Fruit fly (Drosophila melanogaster) whole organism, embryonic: ENCODE data around the gene CG14085.

Source experiments
- Bteb2 ChIP-seq: fragments of 200-800 bp; sonication (Bioruptor generic); optimal IDR thresholded peaks from 2 replicates; lab custom pipeline; 2016; ENCODE audit warnings: missing biosample characterization, missing genetic modification characterization
- CG10147 ChIP-seq: fragments of 200-800 bp; sonication (Bioruptor generic); optimal IDR thresholded peaks from 2 replicates; lab custom pipeline; 2019; ENCODE audit warnings: missing biosample characterization, mild to moderate bottlenecking, missing genetic modification characterization, moderate library complexity
- CG10267 ChIP-seq: fragments of 200-800 bp; sonication (Bioruptor generic); optimal IDR thresholded peaks from 2 replicates; lab custom pipeline; 2018; ENCODE audit warnings: missing biosample characterization, mild to moderate bottlenecking, missing genetic modification characterization, moderate library complexity
- CG10366 ChIP-seq: fragments of 200-800 bp; sonication (Bioruptor generic); IDR thresholded peaks from 2 replicates; pipeline ENCODE4 v1.3.6; 2022; ENCODE audit warnings: missing biosample characterization, missing genetic modification characterization
- CG10431 ChIP-seq: fragments of 200-800 bp; sonication (Bioruptor generic); optimal IDR thresholded peaks from 3 replicates; lab custom pipeline; 2018; ENCODE audit warnings: missing biosample characterization, mild to moderate bottlenecking, missing genetic modification characterization
- CG10654 ChIP-seq: fragments of 200-800 bp; sonication (Bioruptor generic); optimal IDR thresholded peaks from 2 replicates; lab custom pipeline; 2016; ENCODE audit warnings: missing biosample characterization, missing genetic modification characterization
- CG10979 ChIP-seq: fragments of 200-800 bp; sonication (Bioruptor generic); optimal IDR thresholded peaks from 2 replicates; lab custom pipeline; 2018; ENCODE audit warnings: missing biosample characterization, mild to moderate bottlenecking, missing genetic modification characterization, moderate library complexity
- CG11247 ChIP-seq: fragments of 200-800 bp; sonication (Bioruptor generic); IDR thresholded peaks from 2 replicates; pipeline ENCODE4 v1.3.6; 2022; ENCODE audit warnings: missing biosample characterization, missing genetic modification characterization
- CG11504 ChIP-seq: fragments of 200-800 bp; sonication (Bioruptor generic); optimal IDR thresholded peaks from 3 replicates; lab custom pipeline; 2019; ENCODE audit warnings: missing biosample characterization, mild to moderate bottlenecking, missing genetic modification characterization, moderate library complexity
- CG14860 ChIP-seq: fragments of 200-800 bp; sonication (Bioruptor generic); IDR thresholded peaks from 3 replicates; pipeline ENCODE4 v1.3.6; 2022; ENCODE audit warnings: missing biosample characterization, missing genetic modification characterization; ENCODE audit not compliant: partially characterized antibody
- CG15073 ChIP-seq: fragments of 200-800 bp; sonication (Bioruptor generic); optimal IDR thresholded peaks from 2 replicates; lab custom pipeline; 2016; ENCODE audit warnings: missing biosample characterization, missing genetic modification characterization
- CG16813 ChIP-seq: fragments of 200-800 bp; sonication (Bioruptor generic); IDR thresholded peaks from 3 replicates; pipeline ENCODE4 v1.3.6; 2022; ENCODE audit warnings: missing biosample characterization, missing genetic modification characterization; ENCODE audit not compliant: partially characterized antibody
- CG17359 ChIP-seq: fragments of 200-800 bp; sonication (Bioruptor generic); optimal IDR thresholded peaks from 3 replicates; lab custom pipeline; 2018; ENCODE audit warnings: missing biosample characterization, mild to moderate bottlenecking, missing genetic modification characterization, moderate library complexity
- CG17361 ChIP-seq: fragments of 200-800 bp; sonication (Bioruptor generic); IDR thresholded peaks from 3 replicates; pipeline ENCODE4 v1.3.6; 2022; ENCODE audit warnings: missing biosample characterization, missing genetic modification characterization
- CG1832 ChIP-seq: fragments of 200-800 bp; sonication (Bioruptor generic); optimal IDR thresholded peaks from 2 replicates; lab custom pipeline; 2017; ENCODE audit warnings: missing biosample characterization, mild to moderate bottlenecking, missing genetic modification characterization, inconsistent platforms
- CG18476 ChIP-seq: fragments of 200-800 bp; sonication (Bioruptor generic); optimal IDR thresholded peaks from 2 replicates; lab custom pipeline; 2016; ENCODE audit warnings: missing biosample characterization, mild to moderate bottlenecking, missing genetic modification characterization
- CG18764 ChIP-seq: fragments of 200-800 bp; sonication (Bioruptor generic); optimal IDR thresholded peaks from 3 replicates; lab custom pipeline; 2016; ENCODE audit warnings: missing biosample characterization, missing genetic modification characterization
- CG32532 ChIP-seq: fragments of 200-800 bp; sonication (Bioruptor generic); IDR thresholded peaks from 2 replicates; pipeline ENCODE4 v1.3.6; 2022; ENCODE audit warnings: missing biosample characterization, missing genetic modification characterization
- CG4360 ChIP-seq: fragments of 200-800 bp; sonication (Bioruptor generic); IDR thresholded peaks from 2 replicates; pipeline ENCODE4 v1.3.6; 2022; ENCODE audit warnings: missing biosample characterization, missing genetic modification characterization
- CG4707 ChIP-seq: fragments of 200-800 bp; sonication (Bioruptor generic); optimal IDR thresholded peaks from 2 replicates; lab custom pipeline; 2018; ENCODE audit warnings: missing biosample characterization, mild to moderate bottlenecking, missing genetic modification characterization, moderate library complexity
- CG5245 ChIP-seq: fragments of 200-800 bp; sonication (Bioruptor generic); optimal IDR thresholded peaks from 3 replicates; lab custom pipeline; 2016; ENCODE audit warnings: missing biosample characterization, missing genetic modification characterization
- CG7357 ChIP-seq: fragments of 200-800 bp; sonication (Bioruptor generic); IDR thresholded peaks from 3 replicates; pipeline ENCODE4 v1.3.6; 2022; ENCODE audit warnings: missing biosample characterization, missing genetic modification characterization
- CG7963 ChIP-seq: fragments of 200-800 bp; sonication (Bioruptor generic); IDR thresholded peaks from 3 replicates; pipeline ENCODE4 v1.3.6; 2022; ENCODE audit warnings: missing biosample characterization, missing genetic modification characterization; ENCODE audit not compliant: partially characterized antibody
- CG8388 ChIP-seq: fragments of 200-800 bp; sonication (Bioruptor generic); optimal IDR thresholded peaks from 2 replicates; lab custom pipeline; 2019; ENCODE audit warnings: missing biosample characterization, mild to moderate bottlenecking, missing genetic modification characterization, moderate library complexity
- CHES-1-like ChIP-seq: fragments of 200-800 bp; sonication (Bioruptor generic); optimal IDR thresholded peaks from 2 replicates; lab custom pipeline; 2016; ENCODE audit warnings: missing biosample characterization, missing genetic modification characterization
- CTCF ChIP-seq: fragments of 200-800 bp; sonication (Bioruptor generic); optimal IDR thresholded peaks from 2 replicates; lab custom pipeline; 2017; ENCODE audit warnings: missing biosample characterization, mild to moderate bottlenecking, missing genetic modification characterization, moderate library complexity
- Drgx ChIP-seq: fragments of 200-800 bp; sonication (Bioruptor generic); IDR thresholded peaks from 2 replicates; pipeline ENCODE4 v1.3.6; 2022; ENCODE audit warnings: missing biosample characterization, missing genetic modification characterization
- HLH4C ChIP-seq: fragments of 200-800 bp; sonication (Bioruptor generic); IDR thresholded peaks from 3 replicates; pipeline ENCODE4 v1.3.6; 2022; ENCODE audit warnings: missing biosample characterization, missing genetic modification characterization; ENCODE audit not compliant: partially characterized antibody
- Hr3 ChIP-seq: fragments of 200-800 bp; sonication (Bioruptor generic); optimal IDR thresholded peaks from 3 replicates; lab custom pipeline; 2016; ENCODE audit warnings: missing biosample characterization, missing genetic modification characterization
- Mes4 ChIP-seq: fragments of 200-800 bp; sonication (Bioruptor generic); optimal IDR thresholded peaks from 2 replicates; lab custom pipeline; 2016; ENCODE audit warnings: missing biosample characterization, missing genetic modification characterization
- Myb ChIP-seq: fragments of 200-800 bp; sonication (Bioruptor generic); optimal IDR thresholded peaks from 2 replicates; lab custom pipeline; 2016; ENCODE audit warnings: missing biosample characterization, missing genetic modification characterization
- NFAT ChIP-seq: fragments of 200-800 bp; sonication (Bioruptor generic); IDR thresholded peaks from 2 replicates; pipeline ENCODE4 v1.3.6; 2022; ENCODE audit warnings: missing biosample characterization, missing genetic modification characterization
- Poxn ChIP-seq: fragments of 200-800 bp; sonication (Bioruptor generic); IDR thresholded peaks from 2 replicates; pipeline ENCODE4 v1.3.6; 2022; ENCODE audit warnings: missing biosample characterization, missing genetic modification characterization
- abd-A ChIP-seq: fragments of 200-800 bp; sonication (Bioruptor generic); optimal IDR thresholded peaks from 3 replicates; lab custom pipeline; 2019; ENCODE audit warnings: missing biosample characterization, mild to moderate bottlenecking, missing genetic modification characterization, moderate library complexity
- ac ChIP-seq: fragments of 200-800 bp; sonication (Bioruptor generic); optimal IDR thresholded peaks from 3 replicates; lab custom pipeline; 2017; ENCODE audit warnings: missing biosample characterization, mild to moderate bottlenecking, missing genetic modification characterization
- amos ChIP-seq: fragments of 200-800 bp; sonication (Bioruptor generic); IDR thresholded peaks from 2 replicates; pipeline ENCODE4 v1.3.6; 2022; ENCODE audit warnings: missing biosample characterization, missing genetic modification characterization; ENCODE audit not compliant: partially characterized antibody
- ato ChIP-seq: fragments of 200-800 bp; sonication (Bioruptor generic); IDR thresholded peaks from 2 replicates; pipeline ENCODE4 v1.3.6; 2022; ENCODE audit warnings: missing biosample characterization, missing genetic modification characterization; ENCODE audit not compliant: partially characterized antibody
- bowl ChIP-seq: fragments of 200-800 bp; sonication (Bioruptor generic); IDR thresholded peaks from 2 replicates; pipeline ENCODE4 v1.3.6; 2022; ENCODE audit warnings: missing biosample characterization, missing genetic modification characterization
- bsh ChIP-seq, 2 experiments: fragments of 200-800 bp; sonication (Bioruptor generic); optimal IDR thresholded peaks; 2 replicates each; lab custom pipeline; 2017 to 2018; ENCODE audit warnings: mild to moderate bottlenecking in 2 of 2, missing biosample characterization in 2 of 2, missing genetic modification characterization in 2 of 2, moderate library complexity in 1 of 2
- ci ChIP-seq: fragments of 200-800 bp; sonication (Bioruptor generic); IDR thresholded peaks from 3 replicates; pipeline ENCODE4 v1.3.6; 2022; ENCODE audit warnings: missing biosample characterization, missing genetic modification characterization
- croc ChIP-seq: fragments of 200-800 bp; sonication (Bioruptor generic); conservative IDR thresholded peaks from 3 replicates; pipeline ENCODE4 v1.3.6; 2022; ENCODE audit warnings: missing biosample characterization, missing genetic modification characterization
- grau ChIP-seq: fragments of 200-800 bp; optimal IDR thresholded peaks from 3 replicates; lab custom pipeline; 2019; ENCODE audit warnings: missing biosample characterization, mild to moderate bottlenecking, missing genetic modification characterization, moderate library complexity
- gro ChIP-seq: fragments of 200-800 bp; sonication (Bioruptor generic); optimal IDR thresholded peaks from 2 replicates; lab custom pipeline; 2016; ENCODE audit warnings: missing biosample characterization, missing genetic modification characterization
- klu ChIP-seq: fragments of 200-800 bp; sonication (Bioruptor generic); IDR thresholded peaks from 2 replicates; pipeline ENCODE4 v1.3.6; 2022; ENCODE audit warnings: missing biosample characterization, missing genetic modification characterization
- knrl ChIP-seq: fragments of 200-800 bp; sonication (Bioruptor generic); IDR thresholded peaks from 3 replicates; pipeline ENCODE4 v1.3.6; 2022; ENCODE audit warnings: missing biosample characterization, missing genetic modification characterization; ENCODE audit not compliant: partially characterized antibody
- lola ChIP-seq, 3 experiments: fragments of >200 bp in 2 of 3; fragments of 200-800 bp in 1 of 3; sonication (Bioruptor generic) in 1 of 3; optimal IDR thresholded peaks; 2 replicates each; lab custom pipeline; 2017 to 2019; ENCODE audit warnings: missing biosample characterization in 3 of 3, missing genetic modification characterization in 3 of 3, mild to moderate bottlenecking in 1 of 3, moderate library complexity in 1 of 3
- ro ChIP-seq: fragments of 200-800 bp; sonication (Bioruptor generic); IDR thresholded peaks from 2 replicates; pipeline ENCODE4 v1.3.6; 2022; ENCODE audit warnings: missing biosample characterization, missing genetic modification characterization
- run ChIP-seq: fragments of 200-800 bp; sonication (Bioruptor generic); optimal IDR thresholded peaks from 3 replicates; lab custom pipeline; 2018; ENCODE audit warnings: missing biosample characterization, mild to moderate bottlenecking, missing genetic modification characterization
- tgo ChIP-seq: fragments of 200-800 bp; sonication (Bioruptor generic); IDR thresholded peaks from 3 replicates; pipeline ENCODE4 v1.3.6; 2022; ENCODE audit warnings: missing biosample characterization, missing genetic modification characterization
- tin ChIP-seq: fragments of 200-800 bp; sonication (Bioruptor generic); optimal IDR thresholded peaks from 3 replicates; lab custom pipeline; 2016; ENCODE audit warnings: missing biosample characterization, missing genetic modification characterization
- vfl ChIP-seq: fragments of 200-800 bp; sonication (Bioruptor generic); optimal IDR thresholded peaks from 2 replicates; lab custom pipeline; 2016; ENCODE audit warnings: missing biosample characterization, missing genetic modification characterization

The CG14085 gene

DNA sequence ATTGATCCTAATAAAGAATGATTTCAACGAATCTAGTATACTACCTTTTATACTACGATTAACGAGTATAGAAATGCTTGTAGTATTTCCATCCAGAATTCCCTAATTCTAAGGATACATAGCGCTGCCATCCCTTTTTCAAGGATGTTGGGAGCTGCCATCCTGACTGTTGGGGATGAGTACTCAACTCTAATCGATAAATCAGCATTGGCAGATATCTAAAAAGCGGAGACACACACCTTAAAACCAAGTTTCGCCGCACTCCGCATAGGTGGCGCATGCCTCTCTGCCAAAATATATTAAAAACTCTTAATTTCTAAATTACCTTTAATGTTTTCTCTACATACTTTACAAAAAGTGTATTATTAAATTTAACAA lies 25.1 kb downstream of the CG14085 start, which contains the start of gene fal (continued):
- TF ChIP-seq CG10147 (GFP tag; lab: Kevin White, UChicago), result no peak
- peak; percentile 51 for TF ChIP-seq CG11504 (tag; lab: Kevin White, UChicago)
- no peak for TF ChIP-seq CG5245
- no peak for TF ChIP-seq CG15073
- TF ChIP-seq bsh (GFP tag; optimal IDR thresholded peaks at IDR 0.05; lab: Kevin White, UChicago), result no peak
- TF ChIP-seq ci (GFP tag; lab: Robert Waterston, UW), result no peak
- TF ChIP-seq CG1832 (GFP tag; lab: Kevin White, UChicago), result no peak
- TF ChIP-seq CG10979 (tag; lab: Kevin White, UChicago), result no peak
- TF ChIP-seq CG10431, result no peak
- TF ChIP-seq CG32532 (GFP tag; lab: Robert Waterston, UW), result peak; percentile 60; the same call in 1 of the 2 replicates
- no peak for TF ChIP-seq CG7357 (GFP tag; lab: Robert Waterston, UW)
- no peak for TF ChIP-seq Drgx
- no peak for TF ChIP-seq CG18764 (GFP tag; lab: Kevin White, UChicago)
- TF ChIP-seq CG10654 (GFP tag; lab: Kevin White, UChicago), result peak; percentile 13
- TF ChIP-seq vfl (GFP tag; lab: Kevin White, UChicago), result no peak
- TF ChIP-seq tgo, result peak; percentile 23; the same call in 1 of the 3 replicates
- no peak for TF ChIP-seq lola (GFP tag; optimal IDR thresholded peaks at IDR 0.05; lab: Kevin White, UChicago)
- no peak for TF ChIP-seq CG17359 (tag; lab: Kevin White, UChicago)
- TF ChIP-seq CHES-1-like (GFP tag; lab: Kevin White, UChicago), result no peak
- no peak; the same call in 1 of the 2 replicates for TF ChIP-seq CG10366 (GFP tag; lab: Robert Waterston, UW)
- no peak for TF ChIP-seq gro
- TF ChIP-seq CG7963 (GFP tag; lab: Robert Waterston, UW), result 0 out of 3 replicates have a peak, but pooled peaks have one; percentile 32
- TF ChIP-seq HLH4C (GFP tag; lab: Robert Waterston, UW), result 0 out of 3 replicates have a peak, but pooled peaks have one; percentile 55
- TF ChIP-seq CG11247 (GFP tag; lab: Robert Waterston, UW), result no peak
- TF ChIP-seq knrl (GFP tag; lab: Robert Waterston, UW), result peak; percentile 62
- no peak for TF ChIP-seq Myb (GFP tag; lab: Kevin White, UChicago)
- TF ChIP-seq CG17361 (GFP tag; lab: Robert Waterston, UW), result no peak
- TF ChIP-seq Bteb2 (GFP tag; lab: Kevin White, UChicago), result no peak
- peak; percentile 28 for TF ChIP-seq CG10267
- peak; percentile 26 for TF ChIP-seq tin (GFP tag; lab: Kevin White, UChicago)
- peak; percentile 24; the same call in 1 of the 2 replicates for TF ChIP-seq ato (GFP tag; lab: Robert Waterston, UW)
- no peak for TF ChIP-seq ac (GFP tag; lab: Kevin White, UChicago)
- TF ChIP-seq run (tag; lab: Kevin White, UChicago), result no peak
- no peak for TF ChIP-seq CG4707 (GFP tag; lab: Kevin White, UChicago)
- peak; percentile 95 for TF ChIP-seq CTCF (GFP tag; lab: Kevin White, UChicago)
- TF ChIP-seq bowl (GFP tag; lab: Robert Waterston, UW), result no peak
- no peak for TF ChIP-seq Poxn
- TF ChIP-seq grau (tag; lab: Kevin White, UChicago), result no peak
- no peak for TF ChIP-seq ro (GFP tag; lab: Robert Waterston, UW)
- TF ChIP-seq croc, result no peak; the same call in 2 of the 3 replicates
- TF ChIP-seq CG18476 (GFP tag; lab: Kevin White, UChicago), result no peak
- TF ChIP-seq Hr3 (GFP tag; lab: Kevin White, UChicago), result peak; percentile 43
- TF ChIP-seq NFAT (GFP tag; lab: Robert Waterston, UW), result 0 out of 2 replicates have a peak, but pooled peaks have one; percentile 7
- TF ChIP-seq CG8388 (GFP tag; lab: Kevin White, UChicago), result no peak
- TF ChIP-seq abd-A (tag; lab: Kevin White, UChicago), result no peak
- peak; percentile 67 for TF ChIP-seq CG16813
- TF ChIP-seq CG4360 (GFP tag; lab: Robert Waterston, UW), result no peak
- no peak for TF ChIP-seq Mes4
- peak; percentile 65 for TF ChIP-seq amos (GFP tag; lab: Robert Waterston, UW)
- TF ChIP-seq klu, result no peak
- no peak for TF ChIP-seq CG14860
